Worm (Caenorhabditis elegans): ENCODE data around the gene F14H12.17.
"Not testable (repeated sequence)": the region's sequence is repeated elsewhere in the genome, so short reads cannot be mapped to it uniquely, and the experiment has no call there.

Gene F14H12.17

DNA sequence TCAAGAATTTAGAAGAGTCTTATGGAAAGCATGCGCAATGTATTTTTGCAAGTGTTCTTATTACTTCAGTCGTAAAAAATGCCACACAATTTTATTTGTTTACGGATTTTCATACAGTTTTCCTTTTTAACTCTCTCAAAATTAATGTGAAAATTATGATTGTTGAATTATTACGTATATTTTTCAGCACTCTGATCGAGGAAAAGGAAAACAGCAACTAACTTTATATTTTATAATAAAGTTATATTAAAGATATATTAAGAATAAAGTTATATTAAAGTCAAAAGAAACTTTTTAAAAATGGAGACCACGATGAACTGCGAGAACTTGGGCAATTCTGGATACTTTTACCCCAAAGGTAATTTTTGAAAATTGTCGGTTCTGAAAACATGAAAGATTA is 12.9 kb downstream of the F14H12.17 start, which contains the start of gene F14H12.2:
Gene F14H12.2 (plus strand): TSS at position 301 of the 400 bp plus-strand sequence.
- no peak for TF ChIP-seq unc-55 (GFP tag; optimal IDR thresholded peaks at IDR 0.05)
- no peak for TF ChIP-seq odd-2 (tag; optimal IDR thresholded peaks at IDR 0.05)

DNA sequence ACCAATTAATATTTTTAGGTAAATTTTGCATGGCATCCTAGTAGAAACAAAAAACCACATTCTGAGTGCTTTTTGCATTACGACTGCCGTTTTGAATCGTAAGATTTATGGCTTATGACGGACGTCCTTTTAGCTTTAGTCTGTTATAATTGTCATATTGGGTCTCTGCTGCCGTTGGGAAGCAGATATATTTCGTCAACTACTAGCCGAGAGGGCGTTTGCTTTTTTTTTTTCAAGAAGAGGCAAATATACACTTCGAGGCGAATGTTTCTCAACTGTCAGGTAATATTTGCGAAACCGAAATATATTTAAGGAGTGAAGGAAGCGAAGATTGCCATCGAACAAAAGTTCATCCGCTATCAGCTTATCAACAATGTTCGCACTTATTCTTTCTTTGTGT is 19.2 kb downstream of the F14H12.17 start, which contains the start of gene F14H12.3:
Gene F14H12.3 (plus strand): TSS at position 301 of the 400 bp plus-strand sequence.
- TF ChIP-seq madf-2 (tag; optimal IDR thresholded peaks at IDR 0.05): no peak

DNA sequence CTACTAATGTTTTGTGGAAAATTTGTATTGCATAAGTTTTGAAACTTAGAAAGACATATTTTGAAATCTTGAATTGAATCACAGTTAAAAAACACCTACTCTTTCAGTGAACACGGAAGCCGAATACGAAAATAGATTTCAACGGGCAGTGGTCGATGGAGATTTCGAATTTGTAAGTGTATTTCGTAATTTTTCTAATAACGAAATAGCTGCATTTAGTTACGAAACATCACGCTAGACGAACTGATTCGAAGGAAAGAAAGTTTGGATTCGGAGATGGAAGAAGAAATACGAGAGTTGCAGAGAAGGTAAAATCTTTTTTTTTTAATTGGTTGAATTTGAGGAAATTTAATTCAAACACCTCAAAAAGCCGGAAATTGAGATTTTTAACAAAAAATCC is 20.4 kb downstream of the F14H12.17 start:
- no peak for TF ChIP-seq ceh-31 (tag; optimal IDR thresholded peaks at IDR 0.05)
- no peak for TF ChIP-seq mec-3 (tag; optimal IDR thresholded peaks at IDR 0.05; ENCODE audit: borderline replicate concordance)
- no peak for TF ChIP-seq lin-11 (tag; optimal IDR thresholded peaks at IDR 0.05)
- no peak for TF ChIP-seq unc-42 (tag; optimal IDR thresholded peaks at IDR 0.05)
- no peak for TF ChIP-seq unc-86 (tag; optimal IDR thresholded peaks at IDR 0.05)
- TF ChIP-seq elt-2 (tag; optimal IDR thresholded peaks at IDR 0.05): no peak
- no peak for TF ChIP-seq hlh-30 (tag; optimal IDR thresholded peaks at IDR 0.05; ENCODE audit: insufficient read depth)
- TF ChIP-seq pha-4 (tag; optimal IDR thresholded peaks at IDR 0.05): no peak
- no peak for TF ChIP-seq sdc-2 (tag; optimal IDR thresholded peaks at IDR 0.05)
- TF ChIP-seq lim-6 (tag; optimal IDR thresholded peaks at IDR 0.05): no peak
- TF ChIP-seq T23F11.4 (GFP tag; optimal IDR thresholded peaks at IDR 0.05): no peak
- no peak for TF ChIP-seq ceh-2 (tag; optimal IDR thresholded peaks at IDR 0.05)
- no peak for TF ChIP-seq hlh-6 (tag; optimal IDR thresholded peaks at IDR 0.05)

DNA sequence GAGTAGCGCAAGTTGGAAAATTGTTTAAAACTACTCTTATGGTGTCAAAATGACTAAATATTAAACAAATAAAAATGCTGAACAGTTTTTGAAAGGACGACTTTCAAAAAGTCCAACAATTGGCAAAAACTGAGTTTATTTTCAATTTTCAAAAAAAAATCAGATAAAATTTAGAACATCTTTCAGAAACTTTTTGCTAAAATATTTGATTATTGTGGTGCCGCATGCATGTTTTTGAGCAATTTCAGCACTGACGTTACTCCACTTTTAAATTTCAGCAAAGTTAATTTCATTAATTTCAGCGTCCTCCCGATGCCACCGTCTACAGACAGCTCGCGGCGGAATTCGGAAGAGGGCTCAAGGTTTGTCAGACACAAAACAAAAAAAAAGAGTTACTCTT is 23.8 kb downstream of the F14H12.17 start, which contains the start of gene cst-1:
Gene cst-1 (plus strand): TSS at position 301 of the 400 bp plus-strand sequence.
- TF ChIP-seq lim-6, nfya-1, ceh-9 (tag; optimal IDR thresholded peaks at IDR 0.05): not testable (repeated sequence)

DNA sequence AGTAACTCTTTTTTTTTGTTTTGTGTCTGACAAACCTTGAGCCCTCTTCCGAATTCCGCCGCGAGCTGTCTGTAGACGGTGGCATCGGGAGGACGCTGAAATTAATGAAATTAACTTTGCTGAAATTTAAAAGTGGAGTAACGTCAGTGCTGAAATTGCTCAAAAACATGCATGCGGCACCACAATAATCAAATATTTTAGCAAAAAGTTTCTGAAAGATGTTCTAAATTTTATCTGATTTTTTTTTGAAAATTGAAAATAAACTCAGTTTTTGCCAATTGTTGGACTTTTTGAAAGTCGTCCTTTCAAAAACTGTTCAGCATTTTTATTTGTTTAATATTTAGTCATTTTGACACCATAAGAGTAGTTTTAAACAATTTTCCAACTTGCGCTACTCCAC is 27.1 kb downstream of the F14H12.17 start, which contains the start of gene cst-2:
Gene cst-2 (minus strand): TSS at position 101 of the 400 bp plus-strand sequence.
- TF ChIP-seq ahr-1, dve-1, syd-9 (tag; optimal IDR thresholded peaks at IDR 0.05): not testable (repeated sequence)

DNA sequence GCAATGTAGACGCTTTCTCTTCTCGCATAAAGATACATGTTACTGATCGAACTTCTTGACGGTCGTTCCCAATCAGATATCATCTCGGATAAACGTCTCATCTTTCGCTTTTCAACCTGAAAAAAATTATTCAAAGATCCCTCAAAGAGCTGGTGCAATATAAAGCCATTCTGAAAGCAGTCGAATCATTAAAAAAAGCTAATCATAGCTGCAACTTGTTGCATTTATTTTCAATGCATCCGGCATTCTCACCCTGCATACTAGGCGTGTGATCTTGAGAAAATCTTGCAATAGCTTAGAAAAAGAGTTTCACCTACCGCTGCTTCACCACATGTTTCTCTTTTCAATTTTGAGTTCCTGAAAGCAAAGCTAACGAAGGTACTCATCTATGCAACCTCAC is 30.8 kb downstream of the F14H12.17 start, which contains the start of gene C24A8.6:
Gene C24A8.6 (minus strand): TSS at position 101 of the 400 bp plus-strand sequence.
- not testable (repeated sequence) for TF ChIP-seq pat-9 (tag; optimal IDR thresholded peaks at IDR 0.05); ceh-19 (GFP tag; optimal IDR thresholded peaks at IDR 0.05); ref-2 (tag; optimal IDR thresholded peaks at IDR 0.05)

DNA sequence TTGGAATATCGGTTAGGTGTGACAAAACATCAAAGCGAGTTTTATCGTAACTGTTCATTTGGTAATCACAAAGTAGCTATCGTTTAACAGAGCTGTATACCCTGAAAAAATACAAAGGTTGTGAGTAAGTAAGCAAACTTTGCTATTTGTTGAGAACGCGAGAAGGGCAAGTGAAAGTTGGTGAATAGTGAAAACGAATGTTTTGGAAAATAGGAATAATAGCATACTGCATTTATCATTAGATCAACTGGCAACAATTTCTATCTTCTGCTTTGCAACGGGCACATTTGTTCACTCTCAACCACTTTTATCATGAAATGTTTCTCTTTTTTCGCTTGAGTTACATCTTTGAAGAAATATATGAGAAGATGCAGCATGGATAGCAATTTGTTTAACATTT is 34.3 kb downstream of the F14H12.17 start, which contains the start of gene C24A8.5:
Gene C24A8.5 (minus strand): TSS at position 101 of the 400 bp plus-strand sequence.
- TF ChIP-seq pros-1 (tag; optimal IDR thresholded peaks at IDR 0.05) (no peak), tbx-2 (tag; optimal IDR thresholded peaks at IDR 0.05) (no peak), ceh-19 (GFP tag; optimal IDR thresholded peaks at IDR 0.05) (no peak), ceh-31 (tag; optimal IDR thresholded peaks at IDR 0.05) (no peak), fax-1 (tag; optimal IDR thresholded peaks at IDR 0.05) (no peak), sox-2 (GFP tag; IDR thresholded peaks at IDR 0.05) (no peak), pha-4 (tag; optimal IDR thresholded peaks at IDR 0.05) (no peak), ceh-22 (tag; optimal IDR thresholded peaks at IDR 0.05) (no peak), unc-3 (GFP tag; conservative IDR thresholded peaks at IDR 0.05) (no peak), unc-3 (tag; optimal IDR thresholded peaks at IDR 0.05) (no peak), fkh-6 (tag; optimal IDR thresholded peaks at IDR 0.05) (no peak)

Data from whole organism, late embryonic.